Worm (Caenorhabditis elegans): ENCODE data around the gene mdt-22.

DNA sequence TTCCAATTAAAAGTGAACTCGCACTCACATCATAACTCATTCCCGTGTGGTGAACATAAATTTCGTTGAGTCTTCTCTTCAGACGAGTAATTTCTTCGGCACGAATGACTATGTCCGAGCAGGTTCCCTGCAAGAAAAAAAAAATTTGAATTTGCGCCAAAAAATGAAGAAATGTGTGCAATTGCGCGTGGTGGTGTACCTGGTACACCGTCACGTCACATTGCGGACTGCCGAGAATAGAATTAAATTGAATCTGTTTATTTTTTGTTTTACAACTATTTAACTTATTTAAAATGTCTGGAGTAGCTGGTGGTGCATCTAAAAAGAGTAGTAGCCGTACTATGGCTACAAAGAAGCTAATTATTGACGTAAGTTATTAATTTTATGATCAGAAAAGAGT lies at the start of gene mdt-22:
- peak; percentile 97 to 98 (median 97) for TF ChIP-seq dpl-1 (GFP tag; optimal IDR thresholded peaks at IDR 0.05)
- peak; percentile 71 for TF ChIP-seq lin-14 (GFP tag; optimal IDR thresholded peaks at IDR 0.05)
- peak; percentile 45 for TF ChIP-seq lin-39 (tag; optimal IDR thresholded peaks at IDR 0.05)
- TF ChIP-seq rnt-1 (tag; optimal IDR thresholded peaks at IDR 0.05) = peak; percentile 89
- peak in 1 of 2 experiments; percentile 71 for TF ChIP-seq ztf-11 (tag; optimal IDR thresholded peaks at IDR 0.05)

Measured in whole organism, L1 larva.